Worm (Caenorhabditis elegans) whole organism, young adult: ENCODE results near the gene clec-10.

Source experiments
- B0035.1 ChIP-seq: sonication (generic microtip); optimal IDR thresholded peaks from 2 replicates; lab custom pipeline; 2016; ENCODE audit warnings: missing genetic modification characterization, mild to moderate bottlenecking, missing compliant biosample characterization, missing genotype, missing genetic modification reagents
- C17E4.6 ChIP-seq: fragments of 200-800 bp; sonication (Bioruptor generic); IDR thresholded peaks from 2 replicates; pipeline ENCODE4 v1.3.6; 2022; ENCODE audit warnings: missing genetic modification reagents, missing genetic modification characterization, missing compliant biosample characterization
- D2030.7 ChIP-seq: fragments of 200-800 bp; sonication (Bioruptor generic); IDR thresholded peaks from 2 replicates; pipeline ENCODE4 v1.3.6; 2022; ENCODE audit warnings: missing genetic modification reagents, missing genetic modification characterization, missing compliant biosample characterization
- F33H1.4 ChIP-seq: fragments of 200-800 bp; sonication (Bioruptor generic); IDR thresholded peaks from 2 replicates; pipeline ENCODE4 v1.3.6; 2022; ENCODE audit warnings: missing genetic modification reagents, missing genetic modification characterization, missing compliant biosample characterization
- F37B4.10 ChIP-seq: fragments of 200-800 bp; sonication (Bioruptor generic); IDR thresholded peaks from 2 replicates; pipeline ENCODE4 v1.3.6; 2022; ENCODE audit warnings: missing genetic modification characterization, missing compliant biosample characterization
- F39B2.1 ChIP-seq: fragments of 200-800 bp; sonication (Bioruptor generic); IDR thresholded peaks from 2 replicates; pipeline ENCODE4 v1.3.6; 2022; ENCODE audit warnings: missing genetic modification reagents, missing genetic modification characterization, missing compliant biosample characterization
- F49E8.2 ChIP-seq: sonication (generic microtip); optimal IDR thresholded peaks from 3 replicates; lab custom pipeline; 2017; ENCODE audit warnings: missing genetic modification characterization, mild to moderate bottlenecking, missing compliant biosample characterization, antibody characterized with exemption, moderate library complexity; ENCODE audit not compliant: insufficient read depth
- T07F8.4 ChIP-seq: sonication (generic microtip); optimal IDR thresholded peaks from 2 replicates; lab custom pipeline; 2016; ENCODE audit warnings: mild to moderate bottlenecking, missing genetic modification characterization, moderate library complexity, missing compliant biosample characterization
- Y67H2A.10 ChIP-seq: fragments of 200-800 bp; sonication (Bioruptor generic); conservative IDR thresholded peaks from 2 replicates; pipeline ENCODE4 v1.3.6; 2022; ENCODE audit warnings: missing genetic modification reagents, missing genetic modification characterization, missing compliant biosample characterization
- athp-1 ChIP-seq: sonication (generic microtip); optimal IDR thresholded peaks from 2 replicates; lab custom pipeline; 2017; ENCODE audit warnings: mild to moderate bottlenecking, missing genetic modification characterization, missing compliant biosample characterization
- attf-3 ChIP-seq: fragments of 200-800 bp; sonication (Bioruptor generic); conservative IDR thresholded peaks from 2 replicates; pipeline ENCODE4 v1.3.6; 2022; ENCODE audit warnings: missing genetic modification reagents, missing genetic modification characterization, missing compliant biosample characterization
- attf-5 ChIP-seq: fragments of 200-800 bp; sonication (Bioruptor generic); optimal IDR thresholded peaks from 2 replicates; lab custom pipeline; 2018; ENCODE audit warnings: mild to moderate bottlenecking, missing genetic modification characterization, missing compliant biosample characterization
- attf-6 ChIP-seq: fragments of 200-800 bp; sonication (Bioruptor generic); IDR thresholded peaks from 2 replicates; pipeline ENCODE4 v1.3.6; 2022; ENCODE audit warnings: missing genetic modification reagents, missing genetic modification characterization, missing compliant biosample characterization
- bed-1 ChIP-seq: fragments of 200-800 bp; sonication (Bioruptor generic); IDR thresholded peaks from 2 replicates; pipeline ENCODE4 v1.3.6; 2022; ENCODE audit warnings: missing genetic modification reagents, missing genetic modification characterization, missing compliant biosample characterization
- ceh-40 ChIP-seq: fragments of 200-800 bp; sonication (Bioruptor generic); IDR thresholded peaks from 2 replicates; pipeline ENCODE4 v1.3.6; 2022; ENCODE audit warnings: missing genetic modification characterization, missing compliant biosample characterization
- dox-1 ChIP-seq: fragments of 200-800 bp; sonication (Bioruptor generic); IDR thresholded peaks from 2 replicates; pipeline ENCODE4 v1.3.6; 2022; ENCODE audit warnings: missing genetic modification reagents, missing genetic modification characterization, missing compliant biosample characterization
- egl-44 ChIP-seq: fragments of 200-800 bp; sonication (Bioruptor generic); IDR thresholded peaks from 2 replicates; pipeline ENCODE4 v1.3.6; 2022; ENCODE audit warnings: missing genetic modification reagents, missing genetic modification characterization, missing compliant biosample characterization
- fkh-3 ChIP-seq: sonication (generic microtip); optimal IDR thresholded peaks from 2 replicates; lab custom pipeline; 2016; ENCODE audit warnings: mild to moderate bottlenecking, missing genetic modification characterization, missing compliant biosample characterization
- gei-17 ChIP-seq: fragments of 200-800 bp; sonication (Bioruptor generic); optimal IDR thresholded peaks from 2 replicates; lab custom pipeline; 2018; ENCODE audit warnings: mild to moderate bottlenecking, missing genetic modification characterization, missing compliant biosample characterization
- him-1 ChIP-seq: sonication (generic microtip); optimal IDR thresholded peaks from 2 replicates; lab custom pipeline; 2016; ENCODE audit warnings: missing genotype, missing genetic modification reagents, missing genetic modification characterization, missing compliant biosample characterization
- hlh-26 ChIP-seq: fragments of 200-800 bp; sonication (Bioruptor generic); conservative IDR thresholded peaks from 2 replicates; pipeline ENCODE4 v1.3.6; 2022; ENCODE audit warnings: missing genetic modification reagents, missing genetic modification characterization, missing compliant biosample characterization
- hmg-20 ChIP-seq: fragments of 200-800 bp; sonication (Bioruptor generic); IDR thresholded peaks from 2 replicates; pipeline ENCODE4 v1.3.6; 2022; ENCODE audit warnings: missing genetic modification reagents, missing genetic modification characterization, missing compliant biosample characterization
- hrde-1 ChIP-seq: sonication (generic microtip); optimal IDR thresholded peaks from 2 replicates; lab custom pipeline; 2016; ENCODE audit warnings: missing genetic modification characterization, mild to moderate bottlenecking, missing compliant biosample characterization, moderate library complexity, missing genotype, missing genetic modification reagents, borderline replicate concordance
- lag-1 ChIP-seq: fragments of 200-800 bp; sonication (Bioruptor generic); IDR thresholded peaks from 2 replicates; pipeline ENCODE4 v1.3.6; 2022; ENCODE audit warnings: missing genetic modification reagents, missing genetic modification characterization, missing compliant biosample characterization
- let-526 ChIP-seq: fragments of 200-800 bp; sonication (Bioruptor generic); IDR thresholded peaks from 2 replicates; pipeline ENCODE4 v1.3.6; 2022; ENCODE audit warnings: missing genetic modification reagents, missing genetic modification characterization, missing compliant biosample characterization
- lin-35 ChIP-seq, 3 experiments: fragments of 150-350 bp in 2 of 3; sonication (generic microtip) in 1 of 3; optimal IDR thresholded peaks; 2 replicates each; lab custom pipeline; 2014 to 2018; ENCODE audit warnings: missing biosample characterization in 3 of 3, missing genetic modification characterization in 3 of 3, missing genetic modification reagents in 3 of 3
- lir-1 ChIP-seq: fragments of 200-800 bp; sonication (Bioruptor generic); conservative IDR thresholded peaks from 2 replicates; pipeline ENCODE4 v1.3.6; 2022; ENCODE audit warnings: missing genetic modification reagents, missing genetic modification characterization, missing compliant biosample characterization
- lsl-1 ChIP-seq: fragments of 200-800 bp; sonication (Bioruptor generic); optimal IDR thresholded peaks from 2 replicates; lab custom pipeline; 2018; ENCODE audit warnings: mild to moderate bottlenecking, missing genetic modification characterization, moderate library complexity, missing compliant biosample characterization
- lsy-27 ChIP-seq: sonication (generic microtip); optimal IDR thresholded peaks from 2 replicates; lab custom pipeline; 2017; ENCODE audit warnings: missing genetic modification characterization, mild to moderate bottlenecking, missing compliant biosample characterization, antibody characterized with exemption, missing genotype, borderline replicate concordance; ENCODE audit not compliant: insufficient read depth
- madf-3 ChIP-seq: fragments of 200-800 bp; sonication (Bioruptor generic); IDR thresholded peaks from 2 replicates; pipeline ENCODE4 v1.3.6; 2022; ENCODE audit warnings: missing genetic modification reagents, missing genetic modification characterization, missing compliant biosample characterization
- madf-6 ChIP-seq: fragments of 200-800 bp; sonication (Bioruptor generic); IDR thresholded peaks from 2 replicates; pipeline ENCODE4 v1.3.6; 2022; ENCODE audit warnings: missing genetic modification reagents, missing genetic modification characterization, missing compliant biosample characterization
- madf-8 ChIP-seq: fragments of 200-800 bp; sonication (Bioruptor generic); conservative IDR thresholded peaks from 2 replicates; pipeline ENCODE4 v1.3.6; 2022; ENCODE audit warnings: missing genetic modification reagents, missing genetic modification characterization, missing compliant biosample characterization
- mel-28 ChIP-seq: sonication (generic microtip); optimal IDR thresholded peaks from 2 replicates; lab custom pipeline; 2016; ENCODE audit warnings: borderline replicate concordance, mild to moderate bottlenecking, missing genetic modification characterization, missing compliant biosample characterization
- nfya-1 ChIP-seq: sonication (generic microtip); optimal IDR thresholded peaks from 2 replicates; lab custom pipeline; 2017; ENCODE audit warnings: antibody characterized with exemption, missing compliant biosample characterization, missing genetic modification characterization, borderline replicate concordance; ENCODE audit not compliant: insufficient read depth
- nhr-120 ChIP-seq: fragments of 200-800 bp; sonication (Bioruptor generic); IDR thresholded peaks from 2 replicates; pipeline ENCODE4 v1.3.6; 2022; ENCODE audit warnings: missing genetic modification characterization, missing compliant biosample characterization
- nhr-179 ChIP-seq: sonication (generic microtip); optimal IDR thresholded peaks from 2 replicates; lab custom pipeline; 2016; ENCODE audit warnings: mild to moderate bottlenecking, missing genetic modification characterization, missing compliant biosample characterization
- pbrm-1 ChIP-seq: fragments of 200-800 bp; sonication (Bioruptor generic); IDR thresholded peaks from 2 replicates; pipeline ENCODE4 v1.3.6; 2022; ENCODE audit warnings: missing genetic modification reagents, missing genetic modification characterization, missing compliant biosample characterization
- sdz-38 ChIP-seq: sonication (generic microtip); optimal IDR thresholded peaks from 2 replicates; lab custom pipeline; 2016; ENCODE audit warnings: missing genotype, missing genetic modification characterization, missing compliant biosample characterization
- snpc-1.3 ChIP-seq: sonication (generic microtip); optimal IDR thresholded peaks from 2 replicates; lab custom pipeline; 2017; ENCODE audit warnings: missing genetic modification characterization, mild to moderate bottlenecking, missing compliant biosample characterization, antibody characterized with exemption, moderate library complexity, missing genotype, missing genetic modification reagents; ENCODE audit not compliant: insufficient read depth
- snpc-4 ChIP-seq, 5 experiments: fragments of 150-350 bp in 1 of 5; sonication (generic microtip) in 4 of 5; optimal IDR thresholded peaks; 2 replicates each; lab custom pipeline; 2014 to 2018; ENCODE audit warnings: missing genetic modification characterization in 5 of 5, missing biosample characterization in 3 of 5, antibody characterized with exemption in 2 of 5, mild to moderate bottlenecking in 2 of 5, missing compliant biosample characterization in 2 of 5, missing genotype in 2 of 5, moderate library complexity in 2 of 5, missing genetic modification reagents in 1 of 5
- tbp1 ChIP-seq: fragments of 200-800 bp; sonication (Bioruptor generic); optimal IDR thresholded peaks from 2 replicates; lab custom pipeline; 2018; ENCODE audit warnings: mild to moderate bottlenecking, missing genetic modification characterization, missing compliant biosample characterization
- tbx-9 ChIP-seq: sonication (generic microtip); optimal IDR thresholded peaks from 2 replicates; lab custom pipeline; 2016; ENCODE audit warnings: borderline replicate concordance, missing genetic modification characterization, inconsistent platforms, missing compliant biosample characterization
- tlf-1 ChIP-seq: fragments of 200-800 bp; sonication (Bioruptor generic); optimal IDR thresholded peaks from 2 replicates; lab custom pipeline; 2018; ENCODE audit warnings: mild to moderate bottlenecking, missing genetic modification characterization, missing compliant biosample characterization
- unc-62 ChIP-seq: fragments of 150-350 bp; optimal IDR thresholded peaks from 2 replicates; lab custom pipeline; 2014; ENCODE audit warnings: missing biosample characterization, missing genetic modification reagents, missing genetic modification characterization
- xnd-1 ChIP-seq: sonication (generic microtip); optimal IDR thresholded peaks from 2 replicates; lab custom pipeline; 2016; ENCODE audit warnings: missing genotype, missing genetic modification reagents, missing genetic modification characterization, missing compliant biosample characterization
- zim-3 ChIP-seq: sonication (generic microtip); optimal IDR thresholded peaks from 2 replicates; lab custom pipeline; 2017; ENCODE audit warnings: mild to moderate bottlenecking, missing genetic modification characterization, moderate library complexity, missing compliant biosample characterization
- ztf-6 ChIP-seq: fragments of 200-800 bp; sonication (Bioruptor generic); IDR thresholded peaks from 2 replicates; pipeline ENCODE4 v1.3.6; 2022; ENCODE audit warnings: missing genetic modification reagents, missing genetic modification characterization, missing compliant biosample characterization

Gene clec-10

ce11 chrII:410832-411231 lies 8.4 kb downstream of the clec-10 start, which contains the start of the genes dnsn-1 and C24H12.4 (continued):
- TF ChIP-seq lir-1 (GFP tag; lab: Robert Waterston, UW) (peak; percentile 76; the same call in 1 of the 2 replicates), let-526 (GFP tag; lab: Robert Waterston, UW) (no peak), hrde-1 (tag; lab: Kevin White, UChicago) (no peak), mel-28 (tag; lab: Kevin White, UChicago) (no peak), F49E8.2 (tag; lab: Kevin White, UChicago) (peak; percentile 24), tlf-1 (GFP tag; lab: Kevin White, UChicago) (peak; percentile 80), gei-17 (peak; percentile 67), nhr-120 (no peak), attf-6 (GFP tag; lab: Robert Waterston, UW) (no peak), hlh-26 (no peak), ceh-40 (GFP tag; lab: Robert Waterston, UW) (no peak), sdz-38 (tag; lab: Kevin White, UChicago) (no peak), fkh-3 (tag; lab: Kevin White, UChicago) (no peak), hmg-20 (GFP tag; lab: Robert Waterston, UW) (peak; percentile 58; the same call in 1 of the 2 replicates), B0035.1 (no peak), egl-44 (GFP tag; lab: Robert Waterston, UW) (0 out of 2 replicates have a peak, but pooled peaks have one; percentile 20), zim-3 (tag; lab: Kevin White, UChicago) (no peak), tbx-9 (no peak), T07F8.4 (tag; lab: Kevin White, UChicago) (no peak), ztf-6 (no peak), C17E4.6 (0 out of 2 replicates have a peak, but pooled peaks have one; percentile 51), lsy-27 (tag; lab: Kevin White, UChicago) (no peak), pbrm-1 (GFP tag; lab: Robert Waterston, UW) (peak; percentile 87), lag-1 (GFP tag; lab: Robert Waterston, UW) (no peak), nhr-179 (no peak), xnd-1 (tag; lab: Kevin White, UChicago) (peak; percentile 44), madf-6 (GFP tag; lab: Robert Waterston, UW) (peak; percentile 83), madf-8 (0 out of 2 replicates have a peak, but pooled peaks have one; percentile 10), unc-62 (GFP tag; lab: Kevin White, UChicago) (no peak), madf-3 (no peak), tbp1 (GFP tag; lab: Kevin White, UChicago) (peak; percentile 66), attf-3 (peak; percentile 58), dox-1 (GFP tag; lab: Robert Waterston, UW) (peak; percentile 92), F37B4.10 (GFP tag; lab: Robert Waterston, UW) (no peak), F33H1.4 (GFP tag; lab: Robert Waterston, UW) (peak; percentile 68), him-1 (tag; lab: Kevin White, UChicago) (no peak), bed-1 (GFP tag; lab: Robert Waterston, UW) (no peak), attf-5 (GFP tag; lab: Kevin White, UChicago) (peak; percentile 76), lin-35 (GFP tag; optimal IDR thresholded peaks at IDR 0.05; lab: Kevin White, UChicago) (peak in 2 of 3 experiments; percentile 37 to 96), Y67H2A.10 (GFP tag; lab: Robert Waterston, UW) (no peak), nfya-1 (tag; lab: Kevin White, UChicago) (no peak), D2030.7 (GFP tag; lab: Robert Waterston, UW) (peak; percentile 72), athp-1 (tag; lab: Kevin White, UChicago) (peak; percentile 31), F39B2.1 (GFP tag; lab: Robert Waterston, UW) (no peak), snpc-4 (GFP tag; optimal IDR thresholded peaks at IDR 0.05; lab: Kevin White, UChicago) (peak; percentile 67), snpc-4 (tag; optimal IDR thresholded peaks at IDR 0.05; lab: Kevin White, UChicago) (peak; percentile 58 to 83 (median 69)), snpc-1.3 (tag; lab: Kevin White, UChicago) (peak; percentile 77), lsl-1 (peak; percentile 64)
